Worm (Caenorhabditis elegans): ENCODE measurements around the gene cbd-1.

cbd-1 gene

DNA sequence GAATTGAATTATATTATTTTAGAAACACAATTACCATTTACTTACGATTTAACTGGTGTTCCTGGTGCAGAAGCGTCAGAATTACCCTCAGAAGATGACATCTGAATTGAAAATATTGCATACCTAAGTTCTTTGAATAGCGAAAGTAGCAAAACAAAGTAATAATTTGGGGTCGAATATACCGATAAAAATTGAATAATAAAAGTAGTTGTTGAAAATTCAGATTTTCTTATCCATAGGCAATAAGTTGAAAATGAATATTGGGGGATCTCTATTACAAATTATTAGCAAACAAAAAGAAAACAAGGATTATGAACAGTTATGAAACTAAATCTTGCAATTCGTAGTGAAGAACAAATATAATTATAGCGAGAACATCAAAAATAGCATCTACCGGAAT, 43.5 kb upstream of the cbd-1 start, which contains the start of gene leo-1:
Gene leo-1 (minus strand): TSS at position 101 of the 400 bp plus-strand sequence.
- TF ChIP-seq syd-9 (tag; optimal IDR thresholded peaks at IDR 0.05) (no peak), hlh-13 (GFP tag; optimal IDR thresholded peaks at IDR 0.05) (no peak), nhr-232 (tag; optimal IDR thresholded peaks at IDR 0.05) (no peak), ceh-14 (tag; optimal IDR thresholded peaks at IDR 0.05) (no peak), unc-86 (tag; optimal IDR thresholded peaks at IDR 0.05) (no peak), fkh-10 (GFP tag; optimal IDR thresholded peaks at IDR 0.05) (no peak), ceh-31 (tag; optimal IDR thresholded peaks at IDR 0.05) (no peak), nfya-1 (tag; optimal IDR thresholded peaks at IDR 0.05) (no peak), mec-3 (tag; optimal IDR thresholded peaks at IDR 0.05; ENCODE audit: borderline replicate concordance) (no peak)

DNA sequence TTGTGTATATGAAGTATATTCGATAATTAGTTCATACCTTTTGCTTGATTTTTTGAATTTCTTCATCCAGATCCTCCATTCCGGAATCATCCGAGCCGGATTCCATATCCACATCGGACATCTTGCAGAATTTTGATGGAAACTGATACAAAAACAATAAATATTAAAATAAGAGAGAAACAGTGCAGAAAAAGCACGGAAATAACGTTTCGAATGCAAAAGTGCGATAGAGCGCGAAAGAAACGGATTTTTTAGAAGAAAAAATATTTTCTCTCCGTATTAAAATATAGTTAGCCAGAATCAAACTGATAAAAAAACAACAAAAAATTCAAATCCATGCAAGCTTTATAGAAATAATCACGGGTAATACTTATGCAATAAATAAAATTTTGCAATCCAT, 40.0 kb upstream of the cbd-1 start, which contains the start of gene sart-3:
Gene sart-3 (minus strand): TSS at position 219 of the 400 bp plus-strand sequence.
- TF ChIP-seq hlh-15 (tag; optimal IDR thresholded peaks at IDR 0.05): no peak
- no peak for TF ChIP-seq ets-4 (tag; optimal IDR thresholded peaks at IDR 0.05)
- no peak for TF ChIP-seq nhr-232 (tag; optimal IDR thresholded peaks at IDR 0.05)
- no peak for TF ChIP-seq sox-4 (tag; optimal IDR thresholded peaks at IDR 0.05)

DNA sequence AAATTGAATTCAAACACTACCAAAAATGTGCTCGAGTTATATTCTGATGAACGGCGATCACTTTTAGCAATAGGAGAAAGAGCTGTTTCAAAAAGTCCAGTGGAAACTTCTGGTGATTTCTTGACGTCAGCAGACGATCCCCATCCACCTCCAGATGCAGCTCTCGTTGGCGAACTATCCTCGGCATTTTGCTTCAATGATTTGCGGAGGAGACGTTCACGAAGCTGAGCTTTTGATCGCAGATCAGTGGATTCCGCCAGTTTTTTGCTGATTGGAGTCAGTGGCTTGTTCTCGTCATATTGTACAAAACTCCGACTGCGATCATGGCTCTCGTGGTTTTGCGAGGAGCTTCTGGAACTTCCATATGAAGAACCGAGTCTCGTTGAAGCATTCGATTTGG, 36.6 kb upstream of the cbd-1 start:
- no peak for TF ChIP-seq sox-2 (GFP tag; IDR thresholded peaks at IDR 0.05)
- no peak for TF ChIP-seq zip-5 (tag; optimal IDR thresholded peaks at IDR 0.05)
- TF ChIP-seq pqm-1 (tag; optimal IDR thresholded peaks at IDR 0.05): no peak
- TF ChIP-seq npax-4 (tag; optimal IDR thresholded peaks at IDR 0.05): no peak
- no peak for TF ChIP-seq ceh-2 (tag; optimal IDR thresholded peaks at IDR 0.05)
- TF ChIP-seq F13H6.1 (tag; optimal IDR thresholded peaks at IDR 0.05): no peak
- no peak for TF ChIP-seq madf-2 (tag; optimal IDR thresholded peaks at IDR 0.05)
- no peak for TF ChIP-seq ets-4 (tag; optimal IDR thresholded peaks at IDR 0.05)
- no peak for TF ChIP-seq elt-4 (tag; optimal IDR thresholded peaks at IDR 0.05)
- no peak for TF ChIP-seq ceh-34 (tag; optimal IDR thresholded peaks at IDR 0.05)
- TF ChIP-seq pat-9 (tag; optimal IDR thresholded peaks at IDR 0.05): no peak
- TF ChIP-seq hlh-8 (tag; optimal IDR thresholded peaks at IDR 0.05): no peak
- no peak for TF ChIP-seq ceh-9 (tag; optimal IDR thresholded peaks at IDR 0.05)
- TF ChIP-seq nhr-11 (tag; optimal IDR thresholded peaks at IDR 0.05): no peak
- no peak for TF ChIP-seq ahr-1 (tag; optimal IDR thresholded peaks at IDR 0.05)
- TF ChIP-seq odd-2 (tag; optimal IDR thresholded peaks at IDR 0.05): no peak
- no peak for TF ChIP-seq sox-4 (tag; optimal IDR thresholded peaks at IDR 0.05)
- TF ChIP-seq ceh-14 (tag; optimal IDR thresholded peaks at IDR 0.05): no peak
- TF ChIP-seq nfya-1 (tag; optimal IDR thresholded peaks at IDR 0.05): no peak

DNA sequence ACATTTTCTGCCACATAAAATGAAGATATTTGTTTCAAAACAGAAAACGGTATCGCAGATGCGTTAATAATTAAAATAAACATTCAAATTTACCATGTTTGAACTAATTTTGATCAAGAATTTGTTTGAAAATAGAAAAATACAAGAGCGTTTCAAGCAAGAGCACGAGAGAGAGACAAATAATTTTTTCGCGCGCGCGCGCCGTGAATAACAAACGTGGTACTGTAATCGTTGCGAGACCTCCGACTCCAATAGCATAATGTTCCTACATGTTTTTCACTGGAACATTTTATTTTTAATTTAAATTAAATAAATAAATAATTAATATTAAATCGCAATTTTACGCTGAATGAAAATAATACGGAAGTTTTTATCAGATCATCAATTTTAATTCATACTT, 35.8 kb upstream of the cbd-1 start, which contains the start of gene F54E12.2:
Gene F54E12.2 (minus strand): TSS at position 164 of the 400 bp plus-strand sequence.
- TF ChIP-seq che-1 (tag; optimal IDR thresholded peaks at IDR 0.05): no peak

ce11 chrIV:11340735-11341443, 31.9 kb upstream of the cbd-1 start:
- TF ChIP-seq hlh-30 (tag; optimal IDR thresholded peaks at IDR 0.05; ENCODE audit: insufficient read depth) (no peak), hlh-8 (tag; optimal IDR thresholded peaks at IDR 0.05) (no peak), ceh-31 (tag; optimal IDR thresholded peaks at IDR 0.05) (no peak), ztf-16 (tag; optimal IDR thresholded peaks at IDR 0.05) (no peak), gmeb-2 (tag; optimal IDR thresholded peaks at IDR 0.05) (no peak), lin-11 (tag; optimal IDR thresholded peaks at IDR 0.05) (no peak), pag-3 (tag; optimal IDR thresholded peaks at IDR 0.05; ENCODE audit: borderline replicate concordance) (no peak), elt-2 (tag; optimal IDR thresholded peaks at IDR 0.05) (no peak), ceh-19 (GFP tag; optimal IDR thresholded peaks at IDR 0.05) (no peak)
